Fruit fly (Drosophila melanogaster) whole organism, embryonic: ENCODE data around the gene CG15498.

Source experiments
- CG17186 ChIP-seq: fragments of 200-800 bp; sonication (Bioruptor generic); optimal IDR thresholded peaks from 3 replicates; lab custom pipeline; 2017; ENCODE audit warnings: missing biosample characterization, missing genetic modification reagents, missing genetic modification characterization
- CG2889 ChIP-seq: fragments of 200-800 bp; sonication (Bioruptor generic); IDR thresholded peaks from 3 replicates; pipeline ENCODE4 v1.3.6; 2022; ENCODE audit warnings: missing biosample characterization, missing genetic modification characterization
- CG30403 ChIP-seq: fragments of 200-800 bp; sonication (Bioruptor generic); optimal IDR thresholded peaks from 3 replicates; lab custom pipeline; 2016; ENCODE audit warnings: missing biosample characterization, missing genetic modification characterization
- CG6813 ChIP-seq: fragments of 200-800 bp; sonication (Bioruptor generic); optimal IDR thresholded peaks from 2 replicates; lab custom pipeline; 2017; ENCODE audit warnings: missing biosample characterization, missing genetic modification characterization, mild to moderate bottlenecking, moderate library complexity, missing genetic modification reagents
- D ChIP-seq, 2 experiments: fragments of 200-800 bp in 1 of 2; fragments of >200 bp in 1 of 2; sonication (Bioruptor generic) in 1 of 2; optimal IDR thresholded peaks; 2 replicates in 1 of 2; 3 replicates in 1 of 2; lab custom pipeline; 2017; ENCODE audit warnings: mild to moderate bottlenecking in 1 of 2, missing biosample characterization in 1 of 2, missing genetic modification characterization in 1 of 2, missing genetic modification reagents in 1 of 2
- D19A ChIP-seq: fragments of 200-800 bp; optimal IDR thresholded peaks from 3 replicates; lab custom pipeline; 2019; ENCODE audit warnings: missing biosample characterization, mild to moderate bottlenecking, missing genetic modification characterization, moderate library complexity
- Deaf1 ChIP-seq: fragments of 200-800 bp; optimal IDR thresholded peaks from 3 replicates; lab custom pipeline; 2019; ENCODE audit warnings: missing biosample characterization, mild to moderate bottlenecking, missing genetic modification characterization, moderate library complexity
- HmgZ ChIP-seq: fragments of 200-800 bp; sonication (Bioruptor generic); optimal IDR thresholded peaks from 2 replicates; lab custom pipeline; 2018; ENCODE audit warnings: missing biosample characterization, mild to moderate bottlenecking, missing genetic modification characterization
- btn ChIP-seq: fragments of 200-800 bp; sonication (Bioruptor generic); optimal IDR thresholded peaks from 2 replicates; lab custom pipeline; 2016; ENCODE audit warnings: missing biosample characterization, missing genetic modification characterization
- gt ChIP-seq: fragments of 200-800 bp; sonication (Bioruptor generic); IDR thresholded peaks from 2 replicates; pipeline ENCODE4 v1.3.6; 2022; ENCODE audit warnings: missing biosample characterization, missing genetic modification characterization
- jumu ChIP-seq: fragments of 200-800 bp; sonication (Bioruptor generic); optimal IDR thresholded peaks from 3 replicates; lab custom pipeline; 2016; ENCODE audit warnings: missing biosample characterization, missing genetic modification characterization
- sd ChIP-seq: fragments of 200-800 bp; sonication (Bioruptor generic); optimal IDR thresholded peaks from 3 replicates; lab custom pipeline; 2018; ENCODE audit warnings: missing biosample characterization, mild to moderate bottlenecking, missing genetic modification characterization, moderate library complexity
- slou ChIP-seq: fragments of 200-800 bp; sonication (Bioruptor generic); optimal IDR thresholded peaks from 3 replicates; lab custom pipeline; 2016; ENCODE audit warnings: missing biosample characterization, missing genetic modification characterization
- wek ChIP-seq: fragments of 200-800 bp; sonication (Bioruptor generic); optimal IDR thresholded peaks from 3 replicates; lab custom pipeline; 2018; ENCODE audit warnings: missing biosample characterization, mild to moderate bottlenecking, missing genetic modification characterization, moderate library complexity

- TF ChIP-seq HmgZ (tag; lab: Kevin White, UChicago) (no peak), Deaf1 (tag; lab: Kevin White, UChicago) (no peak), sd (peak; percentile 99), CG17186 (no peak), wek (GFP tag; lab: Kevin White, UChicago) (no peak), jumu (GFP tag; lab: Kevin White, UChicago) (no peak), slou (GFP tag; lab: Kevin White, UChicago) (no peak), gt (GFP tag; lab: Robert Waterston, UW) (no peak), D (optimal IDR thresholded peaks at IDR 0.05; lab: Kevin White, UChicago) (no peak), D (GFP tag; optimal IDR thresholded peaks at IDR 0.05; lab: Kevin White, UChicago) (no peak), D19A (tag; lab: Kevin White, UChicago) (no peak), CG2889 (GFP tag; lab: Robert Waterston, UW) (no peak), CG30403 (GFP tag; lab: Kevin White, UChicago) (no peak), CG6813 (GFP tag; lab: Kevin White, UChicago) (no peak), btn (GFP tag; lab: Kevin White, UChicago) (no peak)
These were observed 17.4 kb upstream of the CG15498 start for dm6 chr3R:21586351-21586750.
